Worm (Caenorhabditis elegans) whole organism, young adult: ENCODE results near the gene M03A1.8.

Experiments used
- T07F8.4 ChIP-seq: sonication (generic microtip); optimal IDR thresholded peaks from 2 replicates; lab custom pipeline; 2016; ENCODE audit warnings: mild to moderate bottlenecking, missing genetic modification characterization, moderate library complexity, missing compliant biosample characterization
- Y53G8AR.9 ChIP-seq: fragments of 200-800 bp; sonication (Bioruptor generic); conservative IDR thresholded peaks from 2 replicates; pipeline ENCODE4 v1.3.6; 2022; ENCODE audit warnings: missing genetic modification reagents, missing genetic modification characterization, missing compliant biosample characterization
- ceh-58 ChIP-seq: fragments of 200-800 bp; sonication (Bioruptor generic); IDR thresholded peaks from 2 replicates; pipeline ENCODE4 v1.3.6; 2022; ENCODE audit warnings: missing genetic modification characterization, missing compliant biosample characterization
- mxl-1 ChIP-seq: sonication (generic microtip); optimal IDR thresholded peaks from 2 replicates; lab custom pipeline; 2016; ENCODE audit warnings: missing genetic modification characterization, missing compliant biosample characterization
- unc-130 ChIP-seq: sonication (generic microtip); optimal IDR thresholded peaks from 2 replicates; lab custom pipeline; 2016; ENCODE audit warnings: missing genetic modification reagents, missing genetic modification characterization, missing compliant biosample characterization

DNA sequence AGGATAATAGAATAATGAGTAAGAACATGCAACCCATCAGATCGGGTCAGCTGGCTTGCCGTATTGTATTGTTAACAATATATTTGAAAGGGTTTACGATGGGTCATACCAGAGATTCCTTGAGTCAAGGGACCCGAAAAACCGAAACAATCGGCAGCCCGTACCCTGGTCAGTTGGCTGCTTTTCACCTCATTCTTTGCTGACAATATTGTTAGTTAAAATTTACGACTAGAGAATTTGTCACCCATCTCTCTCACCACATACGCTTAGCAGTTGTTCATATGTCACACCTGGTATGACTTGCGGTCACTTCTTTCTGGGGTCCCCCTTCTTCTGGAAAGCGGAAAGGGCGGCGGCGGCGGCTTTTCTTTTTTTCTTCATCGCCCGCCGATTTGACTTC, 21.0 kb downstream of the M03A1.8 start:
- TF ChIP-seq T07F8.4 (tag; lab: Kevin White, UChicago) (no peak), unc-130 (GFP tag; lab: Kevin White, UChicago) (no peak), Y53G8AR.9 (GFP tag; lab: Robert Waterston, UW) (no peak), ceh-58 (no peak), mxl-1 (tag; lab: Kevin White, UChicago) (no peak)
